Worm (Caenorhabditis elegans): Measurements from ENCODE around the gene C53C11.2.

DNA sequence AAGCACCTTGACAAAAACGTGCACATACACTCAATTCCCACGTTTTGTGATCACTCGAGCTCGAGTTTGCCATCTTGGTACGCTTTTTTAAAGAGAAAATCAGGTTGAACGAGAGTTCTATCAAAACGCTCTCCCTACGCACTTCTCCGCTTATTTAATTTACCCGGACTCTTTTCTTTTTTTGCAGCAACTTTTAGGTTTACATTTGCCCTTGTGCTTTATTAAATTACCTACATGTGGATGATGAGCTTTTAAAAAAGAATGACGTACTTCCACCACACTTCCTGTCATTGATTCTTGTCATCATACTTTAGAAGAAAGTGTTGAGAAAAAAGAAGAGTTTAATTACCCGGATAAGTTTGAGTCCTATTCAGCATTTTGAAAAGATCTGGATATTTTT is 15.7 kb downstream of the C53C11.2 start:
- TF ChIP-seq skn-1 (tag; optimal IDR thresholded peaks at IDR 0.05) (no peak), Y5F2A.4 (GFP tag; optimal IDR thresholded peaks at IDR 0.05) (no peak), zfp-2 (tag; optimal IDR thresholded peaks at IDR 0.05) (no peak), gei-8 (GFP tag; optimal IDR thresholded peaks at IDR 0.05) (no peak), pha-4 (GFP tag; IDR thresholded peaks at IDR 0.05) (no peak), pha-4 (tag; optimal IDR thresholded peaks at IDR 0.05) (no peak), dve-1 (tag; optimal IDR thresholded peaks at IDR 0.05; ENCODE audit: insufficient read depth) (no peak), lir-3 (tag; optimal IDR thresholded peaks at IDR 0.05) (no peak)
